Fruit fly (Drosophila melanogaster): Measurements from ENCODE around the gene Fhos.
A peak's percentile ranks its signal among the peaks of the same experiment; 100 is the strongest.

The Fhos gene

DNA sequence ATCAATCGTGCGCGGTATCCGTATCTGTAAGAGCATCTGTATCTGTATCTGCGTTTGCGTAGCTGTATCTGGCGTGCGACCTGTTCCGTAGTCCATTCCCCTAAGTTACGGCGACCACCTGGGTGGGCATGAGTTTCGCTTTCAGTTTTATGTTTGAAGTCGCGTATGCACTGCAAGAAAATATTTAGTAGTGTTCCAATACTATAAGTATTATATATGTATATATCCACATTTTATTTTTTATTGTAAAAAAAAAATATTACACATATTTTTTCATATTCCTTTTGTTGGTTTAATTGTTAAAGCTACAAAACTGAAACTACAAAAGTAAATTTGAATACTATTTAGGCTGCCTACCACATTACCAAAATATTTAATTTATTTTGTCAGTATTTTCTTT is 40.5 kb upstream of the Fhos start (continued):
- TF ChIP-seq lola (GFP tag; optimal IDR thresholded peaks at IDR 0.05): peak in 1 of 3 experiments; percentile 34
- peak; percentile 2 for TF ChIP-seq CG14710 (tag; optimal IDR thresholded peaks at IDR 0.05)
- peak; percentile 38 for TF ChIP-seq Sox102F (GFP tag; optimal IDR thresholded peaks at IDR 0.05)
- no peak for TF ChIP-seq MTF-1 (GFP tag; optimal IDR thresholded peaks at IDR 0.05; ENCODE audit: borderline replicate concordance)
- TF ChIP-seq CG14860 (GFP tag; IDR thresholded peaks at IDR 0.05; ENCODE audit: partially characterized antibody): no peak

DNA sequence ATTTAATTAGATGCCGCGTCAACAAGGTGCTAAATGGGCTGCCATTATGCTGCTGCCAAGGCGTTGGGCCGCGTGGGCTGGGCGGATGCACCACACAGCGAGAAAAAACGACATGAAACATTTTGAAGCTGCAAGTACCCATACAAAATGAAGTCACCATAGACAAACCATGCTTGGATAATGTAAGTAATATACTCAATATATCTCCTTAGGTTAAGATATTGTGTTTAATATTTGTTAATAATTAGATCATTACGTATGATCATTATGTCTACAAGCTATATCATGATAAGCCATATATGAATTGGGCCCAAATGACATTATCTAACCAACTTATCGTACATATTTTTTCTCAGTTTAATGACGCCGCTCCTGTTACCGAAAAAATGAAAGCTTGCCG is 37.4 kb upstream of the Fhos start:
- TF ChIP-seq Camta (GFP tag; optimal IDR thresholded peaks at IDR 0.05) (no peak), Ets65A (GFP tag) (peak; percentile 72)

DNA sequence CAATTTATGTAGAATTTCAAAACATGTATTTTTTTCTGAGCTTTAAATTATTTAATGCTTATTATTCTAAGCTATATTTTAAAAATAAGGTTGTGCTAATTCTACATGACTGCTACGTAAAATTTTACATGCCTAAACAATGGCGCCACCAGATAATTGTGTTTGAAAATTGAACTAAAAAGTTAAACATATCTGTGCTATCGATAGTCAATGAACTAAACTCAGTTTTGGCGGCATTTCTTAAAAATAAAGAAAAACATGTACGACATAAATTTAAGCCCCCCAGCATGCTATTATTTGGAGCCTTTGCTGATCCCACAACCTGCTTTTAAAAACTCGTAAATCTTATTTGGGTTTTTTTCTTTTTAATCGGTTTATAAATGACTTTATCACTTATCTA is 34.8 kb upstream of the Fhos start:
- TF ChIP-seq CG10431 (GFP tag; optimal IDR thresholded peaks at IDR 0.05) (no peak), CG31388 (GFP tag; optimal IDR thresholded peaks at IDR 0.05) (no peak), CG12942 (GFP tag; optimal IDR thresholded peaks at IDR 0.05) (no peak), HLH54F (GFP tag; optimal IDR thresholded peaks at IDR 0.05) (no peak), Stat92E (GFP tag; optimal IDR thresholded peaks at IDR 0.05) (peak in 1 of 3 experiments; percentile 43), luna (GFP tag; optimal IDR thresholded peaks at IDR 0.05) (no peak), CG8765 (GFP tag; IDR thresholded peaks at IDR 0.05) (no peak), zf30C (GFP tag; optimal IDR thresholded peaks at IDR 0.05) (no peak), CG1832 (GFP tag; optimal IDR thresholded peaks at IDR 0.05) (no peak), pros (GFP tag; optimal IDR thresholded peaks at IDR 0.05) (no peak), vfl (GFP tag; optimal IDR thresholded peaks at IDR 0.05) (no peak), CTCF (GFP tag; optimal IDR thresholded peaks at IDR 0.05) (peak; percentile 97), inv (GFP tag; IDR thresholded peaks at IDR 0.05; ENCODE audit: partially characterized antibody) (peak; percentile 63), H15 (GFP tag; IDR thresholded peaks at IDR 0.05) (no peak), unpg (GFP tag; optimal IDR thresholded peaks at IDR 0.05) (no peak), CG13287 (GFP tag; IDR thresholded peaks at IDR 0.05; ENCODE audit: partially characterized antibody) (peak; percentile 84), CG11696 (GFP tag; IDR thresholded peaks at IDR 0.05) (0 out of 2 replicates have a peak, but pooled peaks have one; percentile 11), Jarid2 (GFP tag; optimal IDR thresholded peaks at IDR 0.05) (no peak), tll (GFP tag; optimal IDR thresholded peaks at IDR 0.05) (no peak), scrt (GFP tag; optimal IDR thresholded peaks at IDR 0.05) (no peak), Gug (GFP tag; IDR thresholded peaks at IDR 0.05) (no peak), ap (GFP tag; IDR thresholded peaks at IDR 0.05) (no peak), dimm (GFP tag; IDR thresholded peaks at IDR 0.05) (no peak), Hey (tag; optimal IDR thresholded peaks at IDR 0.05) (no peak), CG18262 (tag; optimal IDR thresholded peaks at IDR 0.05) (peak; percentile 19), CG12769 (tag; optimal IDR thresholded peaks at IDR 0.05) (no peak), sqz (GFP tag; optimal IDR thresholded peaks at IDR 0.05) (no peak), dysf (GFP tag; IDR thresholded peaks at IDR 0.05) (no peak), eve (GFP tag; optimal IDR thresholded peaks at IDR 0.05) (no peak), tup (GFP tag; optimal IDR thresholded peaks at IDR 0.05) (no peak), maf-S (GFP tag; optimal IDR thresholded peaks at IDR 0.05) (no peak), CG1647 (GFP tag; optimal IDR thresholded peaks at IDR 0.05) (no peak), org-1 (GFP tag; optimal IDR thresholded peaks at IDR 0.05) (no peak), nerfin-1 (tag; optimal IDR thresholded peaks at IDR 0.05) (no peak), lov (optimal IDR thresholded peaks at IDR 0.05) (no peak), lov (GFP tag; IDR thresholded peaks at IDR 0.05) (no peak), CG17361 (GFP tag; IDR thresholded peaks at IDR 0.05) (peak; percentile 30; the same call in 1 of the 3 replicates), CHES-1-like (GFP tag; optimal IDR thresholded peaks at IDR 0.05) (no peak), CG9932 (GFP tag; IDR thresholded peaks at IDR 0.05) (no peak), stwl (tag; optimal IDR thresholded peaks at IDR 0.05) (peak; percentile 90), CG6765 (GFP tag; optimal IDR thresholded peaks at IDR 0.05) (no peak)

Measured in whole organism, embryonic.